Worm (Caenorhabditis elegans) whole organism, late embryonic: Measurements from ENCODE around the gene spp-12.

ENCODE experiments used
- ama-1 ChIP-seq: fragments of 150-350 bp; optimal IDR thresholded peaks from 2 replicates; lab custom pipeline; 2014
- elt-2 ChIP-seq: sonication (generic microtip); optimal IDR thresholded peaks from 2 replicates; lab custom pipeline; 2016; ENCODE audit warnings: missing genetic modification reagents, missing genetic modification characterization, missing compliant biosample characterization
- fax-1 ChIP-seq: sonication (generic microtip); optimal IDR thresholded peaks from 2 replicates; lab custom pipeline; 2016; ENCODE audit warnings: missing genotype, missing genetic modification characterization, missing compliant biosample characterization
- fkh-10 ChIP-seq: fragments of 150-350 bp; optimal IDR thresholded peaks from 2 replicates; lab custom pipeline; 2014; ENCODE audit warnings: missing biosample characterization, missing genetic modification reagents, missing genetic modification characterization
- gmeb-2 ChIP-seq: sonication (generic microtip); optimal IDR thresholded peaks from 2 replicates; lab custom pipeline; 2016; ENCODE audit warnings: missing genetic modification characterization, inconsistent platforms, missing compliant biosample characterization
- nhr-11 ChIP-seq: fragments of 150-350 bp; optimal IDR thresholded peaks from 2 replicates; lab custom pipeline; 2014; ENCODE audit warnings: missing biosample characterization, missing genetic modification characterization
- npax-4 ChIP-seq: sonication (generic microtip); optimal IDR thresholded peaks from 2 replicates; lab custom pipeline; 2016; ENCODE audit warnings: missing genetic modification characterization, missing compliant biosample characterization
- pha-2 ChIP-seq: sonication (generic microtip); optimal IDR thresholded peaks from 2 replicates; lab custom pipeline; 2017; ENCODE audit warnings: mild to moderate bottlenecking, missing genetic modification characterization, missing compliant biosample characterization
- pros-1 ChIP-seq: fragments of 150-350 bp; optimal IDR thresholded peaks from 2 replicates; lab custom pipeline; 2014; ENCODE audit warnings: missing biosample characterization, missing genetic modification reagents, missing genetic modification characterization
- tbx-2 ChIP-seq: sonication (generic microtip); optimal IDR thresholded peaks from 2 replicates; lab custom pipeline; 2016; ENCODE audit warnings: missing genetic modification characterization, missing compliant biosample characterization
- unc-42 ChIP-seq: sonication (generic microtip); optimal IDR thresholded peaks from 2 replicates; lab custom pipeline; 2016; ENCODE audit warnings: missing genotype, missing genetic modification characterization, missing compliant biosample characterization
- unc-55 ChIP-seq: sonication (generic microtip); optimal IDR thresholded peaks from 2 replicates; lab custom pipeline; 2017; ENCODE audit warnings: missing biosample characterization, missing genetic modification reagents, missing genetic modification characterization

DNA sequence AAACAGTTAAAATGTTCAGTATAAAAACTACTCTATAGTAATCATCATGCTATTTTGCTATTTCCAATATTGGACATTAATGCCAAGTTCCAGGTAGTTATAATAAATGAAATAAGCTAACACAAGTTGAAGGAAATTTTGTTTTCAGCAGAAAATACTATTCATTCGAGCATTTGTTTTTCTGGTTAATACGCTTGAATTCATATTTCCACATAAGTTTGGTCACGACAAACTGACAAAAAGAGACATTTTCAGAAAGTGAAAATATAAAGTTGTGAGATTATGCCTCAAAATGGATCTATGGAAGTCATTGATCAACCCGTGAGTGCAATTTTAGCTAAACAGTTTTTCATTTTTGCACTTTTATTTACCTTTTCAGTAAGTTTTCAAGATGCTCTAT lies 44.5 kb upstream of the spp-12 start, which contains the start of gene srx-131:
- TF ChIP-seq nhr-11 (no peak), npax-4 (tag; lab: Kevin White, UChicago) (no peak), unc-42 (no peak), unc-55 (GFP tag; lab: Kevin White, UChicago) (no peak), pros-1 (tag; lab: Kevin White, UChicago) (no peak), fax-1 (no peak), elt-2 (tag; lab: Kevin White, UChicago) (no peak), tbx-2 (tag; lab: Kevin White, UChicago) (no peak), ama-1 (no peak), fkh-10 (no peak), gmeb-2 (tag; lab: Kevin White, UChicago) (no peak), pha-2 (tag; lab: Kevin White, UChicago) (no peak)
